Worm (Caenorhabditis elegans) whole organism, late embryonic: ENCODE measurements around the gene F37C4.4.

Experiments
- C08G9.2 ChIP-seq: sonication (generic microtip); optimal IDR thresholded peaks from 2 replicates; lab custom pipeline; 2016; ENCODE audit warnings: mild to moderate bottlenecking, missing genetic modification characterization, moderate library complexity, missing compliant biosample characterization
- K02D7.2 ChIP-seq: sonication (generic microtip); optimal IDR thresholded peaks from 2 replicates; lab custom pipeline; 2017; ENCODE audit warnings: mild to moderate bottlenecking, missing genetic modification characterization, missing compliant biosample characterization
- K09A11.1 ChIP-seq: sonication (generic microtip); optimal IDR thresholded peaks from 2 replicates; lab custom pipeline; 2017; ENCODE audit warnings: antibody characterized with exemption, mild to moderate bottlenecking, missing genetic modification characterization, missing compliant biosample characterization; ENCODE audit not compliant: insufficient read depth
- Y22D7AL.16 ChIP-seq: sonication (generic microtip); optimal IDR thresholded peaks from 2 replicates; lab custom pipeline; 2016; ENCODE audit warnings: missing genetic modification characterization, missing compliant biosample characterization
- ceh-18 ChIP-seq: sonication (generic microtip); optimal IDR thresholded peaks from 2 replicates; lab custom pipeline; 2016; ENCODE audit warnings: missing genetic modification characterization, missing compliant biosample characterization
- ceh-19 ChIP-seq: fragments of 200-800 bp; sonication (Bioruptor generic); optimal IDR thresholded peaks from 2 replicates; lab custom pipeline; 2018; ENCODE audit warnings: mild to moderate bottlenecking, missing genetic modification characterization, missing compliant biosample characterization
- ceh-2 ChIP-seq: sonication (generic microtip); optimal IDR thresholded peaks from 2 replicates; lab custom pipeline; 2016; ENCODE audit warnings: missing genotype, missing genetic modification characterization, missing compliant biosample characterization
- ceh-24 ChIP-seq: sonication (generic microtip); optimal IDR thresholded peaks from 2 replicates; lab custom pipeline; 2016; ENCODE audit warnings: mild to moderate bottlenecking, missing genetic modification characterization, missing compliant biosample characterization
- ceh-30 ChIP-seq: fragments of 150-350 bp; optimal IDR thresholded peaks from 2 replicates; lab custom pipeline; 2014; ENCODE audit warnings: missing biosample characterization, missing genetic modification characterization
- ceh-45 ChIP-seq: fragments of 200-800 bp; sonication (Bioruptor generic); IDR thresholded peaks from 2 replicates; pipeline ENCODE4 v1.3.6; 2022; ENCODE audit warnings: missing genetic modification reagents, missing genetic modification characterization, missing compliant biosample characterization
- ceh-48 ChIP-seq: sonication (generic microtip); optimal IDR thresholded peaks from 2 replicates; lab custom pipeline; 2016; ENCODE audit warnings: missing genetic modification characterization, inconsistent platforms, missing compliant biosample characterization
- ceh-6 ChIP-seq: fragments of 200-800 bp; sonication (Bioruptor generic); optimal IDR thresholded peaks from 2 replicates; lab custom pipeline; 2018; ENCODE audit warnings: mild to moderate bottlenecking, missing genetic modification characterization, missing compliant biosample characterization
- ceh-9 ChIP-seq: sonication (generic microtip); optimal IDR thresholded peaks from 2 replicates; lab custom pipeline; 2016; ENCODE audit warnings: mild to moderate bottlenecking, missing genetic modification characterization, inconsistent platforms, missing compliant biosample characterization
- che-1 ChIP-seq: sonication (generic microtip); optimal IDR thresholded peaks from 2 replicates; lab custom pipeline; 2016; ENCODE audit warnings: mild to moderate bottlenecking, missing genetic modification characterization, missing compliant biosample characterization
- dmd-4 ChIP-seq: sonication (generic microtip); optimal IDR thresholded peaks from 2 replicates; lab custom pipeline; 2016; ENCODE audit warnings: borderline replicate concordance, missing genetic modification characterization, missing compliant biosample characterization
- dve-1 ChIP-seq: sonication (generic microtip); optimal IDR thresholded peaks from 2 replicates; lab custom pipeline; 2017; ENCODE audit warnings: antibody characterized with exemption, mild to moderate bottlenecking, missing genetic modification characterization, missing compliant biosample characterization
- eyg-1 ChIP-seq: sonication (generic microtip); optimal IDR thresholded peaks from 2 replicates; lab custom pipeline; 2016; ENCODE audit warnings: missing genotype, missing genetic modification characterization, missing compliant biosample characterization
- fax-1 ChIP-seq: sonication (generic microtip); optimal IDR thresholded peaks from 2 replicates; lab custom pipeline; 2016; ENCODE audit warnings: missing genotype, missing genetic modification characterization, missing compliant biosample characterization
- fkh-10 ChIP-seq: fragments of 150-350 bp; optimal IDR thresholded peaks from 2 replicates; lab custom pipeline; 2014; ENCODE audit warnings: missing biosample characterization, missing genetic modification reagents, missing genetic modification characterization
- hlh-15 ChIP-seq: sonication (generic microtip); optimal IDR thresholded peaks from 2 replicates; lab custom pipeline; 2016; ENCODE audit warnings: missing genetic modification characterization, missing compliant biosample characterization
- hlh-6 ChIP-seq: sonication (generic microtip); optimal IDR thresholded peaks from 2 replicates; lab custom pipeline; 2016; ENCODE audit warnings: missing genotype, missing genetic modification characterization, missing compliant biosample characterization
- madf-2 ChIP-seq: sonication (generic microtip); optimal IDR thresholded peaks from 2 replicates; lab custom pipeline; 2017; ENCODE audit warnings: missing genetic modification characterization, missing compliant biosample characterization
- mec-3 ChIP-seq: sonication (generic microtip); optimal IDR thresholded peaks from 2 replicates; lab custom pipeline; 2016; ENCODE audit warnings: borderline replicate concordance, missing genetic modification characterization, missing compliant biosample characterization
- npax-4 ChIP-seq: sonication (generic microtip); optimal IDR thresholded peaks from 2 replicates; lab custom pipeline; 2016; ENCODE audit warnings: missing genetic modification characterization, missing compliant biosample characterization
- pha-2 ChIP-seq: sonication (generic microtip); optimal IDR thresholded peaks from 2 replicates; lab custom pipeline; 2017; ENCODE audit warnings: mild to moderate bottlenecking, missing genetic modification characterization, missing compliant biosample characterization
- sdc-2 ChIP-seq: sonication (generic microtip); optimal IDR thresholded peaks from 2 replicates; lab custom pipeline; 2016; ENCODE audit warnings: missing genotype, missing genetic modification characterization, missing compliant biosample characterization
- sox-2 ChIP-seq: fragments of 200-800 bp; sonication (Bioruptor generic); IDR thresholded peaks from 2 replicates; pipeline ENCODE4 v1.3.6; 2022; ENCODE audit warnings: missing genetic modification reagents, missing genetic modification characterization, missing compliant biosample characterization
- syd-9 ChIP-seq: sonication (generic microtip); optimal IDR thresholded peaks from 2 replicates; lab custom pipeline; 2016; ENCODE audit warnings: mild to moderate bottlenecking, missing genetic modification characterization, moderate library complexity, missing compliant biosample characterization
- unc-3 ChIP-seq, 2 experiments: fragments of 200-800 bp in 1 of 2; sonication (Bioruptor generic) in 1 of 2; sonication (generic microtip) in 1 of 2; conservative IDR thresholded peaks in 1 of 2; optimal IDR thresholded peaks in 1 of 2; 2 replicates each; pipeline versions ENCODE4 v1.3.6 to Lab custom; 2016 to 2022; ENCODE audit warnings: missing compliant biosample characterization in 2 of 2, missing genetic modification characterization in 2 of 2, missing genetic modification reagents in 1 of 2
- zip-5 ChIP-seq: sonication (generic microtip); optimal IDR thresholded peaks from 2 replicates; lab custom pipeline; 2016; ENCODE audit warnings: missing genetic modification characterization, missing compliant biosample characterization
- ztf-16 ChIP-seq: sonication (generic microtip); optimal IDR thresholded peaks from 2 replicates; lab custom pipeline; 2017; ENCODE audit warnings: missing genetic modification characterization, missing compliant biosample characterization

The F37C4.4 gene

DNA sequence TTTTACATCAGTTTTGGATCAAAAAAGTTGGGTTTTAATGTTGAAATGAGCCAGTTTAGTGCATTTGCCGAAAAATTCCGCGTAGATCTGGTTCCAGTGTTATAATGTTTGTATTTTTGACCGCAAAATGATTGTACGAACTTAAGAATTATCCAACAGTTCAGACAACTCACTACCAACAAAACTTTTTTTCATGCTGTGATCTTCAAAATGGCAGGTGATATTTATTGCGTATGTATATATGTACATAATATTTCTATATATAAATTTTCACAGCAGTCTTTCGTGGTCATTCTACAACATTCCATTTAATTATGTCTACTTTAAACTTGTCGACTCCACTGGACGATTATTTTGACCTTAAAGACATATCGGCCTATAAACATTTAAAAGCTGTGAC lies 48.2 kb downstream of the F37C4.4 start, which contains the start of gene srz-20:
TSS of gene srz-20 (plus strand) at position 301 of the 400 bp plus-strand sequence.
- TF ChIP-seq ceh-6 (GFP tag; lab: Kevin White, UChicago): no peak
- TF ChIP-seq ceh-30 (tag; lab: Kevin White, UChicago): no peak
- no peak for TF ChIP-seq ceh-48 (tag; lab: Kevin White, UChicago)
- TF ChIP-seq zip-5 (tag; lab: Kevin White, UChicago): no peak
- no peak for TF ChIP-seq npax-4
- no peak for TF ChIP-seq fax-1 (tag; lab: Kevin White, UChicago)
- no peak for TF ChIP-seq ceh-24
- no peak for TF ChIP-seq che-1 (tag; lab: Kevin White, UChicago)
- no peak for TF ChIP-seq ztf-16 (tag; lab: Kevin White, UChicago)
- no peak for TF ChIP-seq unc-3 (GFP tag; conservative IDR thresholded peaks at IDR 0.05; lab: Robert Waterston, UW)
- TF ChIP-seq unc-3 (tag; optimal IDR thresholded peaks at IDR 0.05; lab: Kevin White, UChicago): no peak
- TF ChIP-seq ceh-45 (GFP tag; lab: Robert Waterston, UW): no peak
- TF ChIP-seq dve-1 (tag; lab: Kevin White, UChicago): no peak

DNA sequence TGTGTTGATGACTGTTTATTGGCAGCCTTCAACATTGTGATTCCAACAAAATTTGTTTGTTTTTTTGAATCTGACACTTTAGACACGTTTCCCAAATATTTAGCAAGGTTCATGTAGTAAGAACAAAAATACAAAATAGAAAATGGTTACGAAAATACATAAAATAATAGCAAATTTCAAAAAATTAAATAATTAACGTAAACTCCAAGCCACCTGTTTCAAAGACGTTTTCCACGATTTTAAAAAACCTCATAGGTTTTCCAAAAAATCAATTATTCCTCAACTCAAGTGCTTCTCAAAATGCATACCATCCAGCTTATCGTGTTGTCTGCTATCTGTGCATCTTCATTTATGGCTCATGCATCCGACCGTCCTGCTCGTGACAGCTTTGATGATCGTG lies 50.3 kb downstream of the F37C4.4 start, which contains the start of gene F56D6.14:
TSS of gene F56D6.14 (plus strand) at position 301 of the 400 bp plus-strand sequence.
- TF ChIP-seq hlh-6 (tag; lab: Kevin White, UChicago) (no peak), sox-2 (GFP tag; lab: Robert Waterston, UW) (no peak), hlh-15 (tag; lab: Kevin White, UChicago) (no peak), Y22D7AL.16 (tag; lab: Kevin White, UChicago) (no peak)

DNA sequence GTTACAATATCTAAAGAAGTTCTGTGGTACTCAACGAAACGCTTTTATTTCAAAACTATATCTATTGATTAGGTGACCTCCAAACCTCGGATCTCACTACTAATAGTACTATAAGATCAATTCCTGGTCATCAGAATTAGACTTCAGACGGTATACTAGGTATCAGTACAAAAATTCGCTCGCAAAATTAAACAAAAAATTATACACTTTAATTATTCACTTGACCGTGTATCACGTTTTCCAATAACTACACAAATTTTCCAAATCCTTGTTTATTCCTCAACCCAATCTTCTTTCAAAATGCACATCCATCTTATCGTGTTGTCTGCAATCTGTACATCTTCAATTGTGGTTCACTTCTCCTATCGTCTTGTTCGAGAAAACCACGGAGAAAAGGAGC lies 51.1 kb downstream of the F37C4.4 start, which contains the start of gene F56D6.23:
TSS of gene F56D6.23 (plus strand) at position 301 of the 400 bp plus-strand sequence.
- TF ChIP-seq ceh-18 (tag; lab: Kevin White, UChicago) (no peak), dmd-4 (no peak), fkh-10 (GFP tag; lab: Kevin White, UChicago) (no peak), npax-4 (no peak), madf-2 (no peak), zip-5 (tag; lab: Kevin White, UChicago) (no peak), ceh-9 (tag; lab: Kevin White, UChicago) (no peak), syd-9 (tag; lab: Kevin White, UChicago) (no peak), hlh-6 (tag; lab: Kevin White, UChicago) (no peak), C08G9.2 (no peak), K02D7.2 (tag; lab: Kevin White, UChicago) (no peak), eyg-1 (tag; lab: Kevin White, UChicago) (no peak), sox-2 (GFP tag; lab: Robert Waterston, UW) (no peak), pha-2 (no peak), ceh-19 (no peak), ceh-2 (no peak), ceh-48 (tag; lab: Kevin White, UChicago) (no peak), K09A11.1 (tag; lab: Kevin White, UChicago) (no peak)
- TF ChIP-seq, all 69 proteins: peak for 0

DNA sequence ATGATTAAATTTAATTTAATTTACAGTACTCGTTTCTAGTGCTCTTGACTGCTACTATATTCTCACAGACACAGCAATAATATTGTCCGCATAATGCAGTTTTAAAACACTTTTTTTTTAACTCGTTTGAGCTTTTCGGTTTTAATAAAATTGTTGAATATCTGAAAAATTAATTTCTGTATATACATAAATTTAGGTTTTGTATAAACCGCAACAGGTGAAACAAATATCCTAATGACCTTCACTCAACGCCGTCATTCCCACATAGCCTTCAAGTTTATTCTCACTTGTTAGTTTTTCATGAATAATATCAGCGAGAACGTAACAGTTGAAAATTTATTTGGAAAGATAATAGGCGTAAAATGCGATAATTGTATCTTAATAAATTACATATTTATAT lies 52.4 kb downstream of the F37C4.4 start, which contains the start of gene srz-19:
TSS of gene srz-19 (plus strand) at position 301 of the 400 bp plus-strand sequence.
- TF ChIP-seq ceh-9 (tag; lab: Kevin White, UChicago) (no peak), hlh-15 (tag; lab: Kevin White, UChicago) (no peak), ceh-45 (GFP tag; lab: Robert Waterston, UW) (no peak), sdc-2 (tag; lab: Kevin White, UChicago) (no peak), unc-3 (GFP tag; conservative IDR thresholded peaks at IDR 0.05; lab: Robert Waterston, UW) (no peak), unc-3 (tag; optimal IDR thresholded peaks at IDR 0.05; lab: Kevin White, UChicago) (no peak), mec-3 (tag; lab: Kevin White, UChicago) (no peak)
